Worm (Caenorhabditis elegans) whole organism, L4 larva: ENCODE results near the gene cyp-33C2.

Experiments used
- D1046.2 ChIP-seq: fragments of 200-800 bp; sonication (Bioruptor generic); IDR thresholded peaks from 2 replicates; pipeline ENCODE4 v1.3.6; 2022; ENCODE audit warnings: missing genetic modification characterization, missing compliant biosample characterization
- F10B5.3 ChIP-seq: sonication (generic microtip); optimal IDR thresholded peaks from 2 replicates; lab custom pipeline; 2016; ENCODE audit warnings: mild to moderate bottlenecking, missing genetic modification characterization, missing compliant biosample characterization
- F44E2.7 ChIP-seq: fragments of 200-800 bp; sonication (Bioruptor generic); IDR thresholded peaks from 2 replicates; pipeline ENCODE4 v2.1.2; 2022; ENCODE audit warnings: missing genetic modification characterization, missing compliant biosample characterization
- T20F7.1 ChIP-seq: fragments of 200-800 bp; sonication (Bioruptor generic); optimal IDR thresholded peaks from 2 replicates; lab custom pipeline; 2018; ENCODE audit warnings: mild to moderate bottlenecking, missing genetic modification characterization, missing compliant biosample characterization
- Y48G9A.11 ChIP-seq: fragments of 200-800 bp; sonication (Bioruptor generic); IDR thresholded peaks from 2 replicates; pipeline ENCODE4 v1.3.6; 2022; ENCODE audit warnings: missing genetic modification reagents, missing genetic modification characterization, missing compliant biosample characterization
- aha-1 ChIP-seq: fragments of 150-350 bp; peaks from one replicate; lab custom pipeline; 2014; ENCODE audit warnings: missing biosample characterization, missing genetic modification characterization
- aly-2 ChIP-seq: sonication (generic microtip); optimal IDR thresholded peaks from 2 replicates; lab custom pipeline; 2018; ENCODE audit warnings: missing biosample characterization, missing genetic modification characterization
- ama-1 ChIP-seq: fragments of 150-350 bp; optimal IDR thresholded peaks from 2 replicates; lab custom pipeline; 2014; ENCODE audit warnings: inconsistent platforms, mixed read lengths
- ceh-32 ChIP-seq: sonication (generic microtip); optimal IDR thresholded peaks from 2 replicates; lab custom pipeline; 2016; ENCODE audit warnings: mild to moderate bottlenecking, missing genetic modification characterization, missing compliant biosample characterization; ENCODE audit not compliant: poor library complexity
- daf-16 ChIP-seq, 3 experiments: sonication (generic microtip); optimal IDR thresholded peaks; 2 replicates each; lab custom pipeline; 2016 to 2017; ENCODE audit warnings: missing genetic modification characterization in 3 of 3, missing genetic modification reagents in 3 of 3, mild to moderate bottlenecking in 2 of 3, missing compliant biosample characterization in 2 of 3, missing biosample characterization in 1 of 3, moderate library complexity in 1 of 3
- daf-8 ChIP-seq: fragments of 200-800 bp; sonication (Bioruptor generic); IDR thresholded peaks from 2 replicates; pipeline ENCODE4 v1.3.6; 2022; ENCODE audit warnings: missing genetic modification characterization, missing compliant biosample characterization
- dmd-6 ChIP-seq: fragments of 200-800 bp; sonication (Bioruptor generic); IDR thresholded peaks from 2 replicates; pipeline ENCODE4 v1.3.6; 2022; ENCODE audit warnings: missing genetic modification reagents, missing genetic modification characterization, missing compliant biosample characterization
- dpl-1 ChIP-seq: fragments of 150-350 bp; optimal IDR thresholded peaks from 2 replicates; lab custom pipeline; 2014; ENCODE audit warnings: missing biosample characterization, missing genetic modification reagents, missing genetic modification characterization
- duxl-1 ChIP-seq: sonication (generic microtip); optimal IDR thresholded peaks from 2 replicates; lab custom pipeline; 2016; ENCODE audit warnings: mild to moderate bottlenecking, missing genetic modification characterization, moderate library complexity, missing compliant biosample characterization; ENCODE audit not compliant: poor library complexity
- dve-1 ChIP-seq: sonication (generic microtip); optimal IDR thresholded peaks from 2 replicates; lab custom pipeline; 2017; ENCODE audit warnings: antibody characterized with exemption, mild to moderate bottlenecking, missing genetic modification characterization, missing compliant biosample characterization; ENCODE audit not compliant: insufficient read depth
- egl-43 ChIP-seq: fragments of 200-800 bp; sonication (Bioruptor generic); IDR thresholded peaks from 2 replicates; pipeline ENCODE4 v1.3.6; 2022; ENCODE audit warnings: missing genetic modification reagents, missing genetic modification characterization, missing compliant biosample characterization
- gei-8 ChIP-seq: fragments of 200-800 bp; sonication (Bioruptor generic); optimal IDR thresholded peaks from 2 replicates; lab custom pipeline; 2018; ENCODE audit warnings: mild to moderate bottlenecking, missing genetic modification characterization, missing compliant biosample characterization
- hif-1 ChIP-seq, 2 experiments: sonication (generic microtip); optimal IDR thresholded peaks; 2 replicates each; lab custom pipeline; 2016 to 2017; ENCODE audit warnings: missing compliant biosample characterization in 2 of 2, missing genetic modification characterization in 2 of 2, missing genetic modification reagents in 2 of 2, missing genotype in 2 of 2, mild to moderate bottlenecking in 1 of 2
- hlh-11 ChIP-seq: fragments of 200-800 bp; sonication (Bioruptor generic); optimal IDR thresholded peaks from 2 replicates; lab custom pipeline; 2018; ENCODE audit warnings: mild to moderate bottlenecking, missing genetic modification characterization, missing compliant biosample characterization
- hlh-30 ChIP-seq: sonication (generic microtip); optimal IDR thresholded peaks from 2 replicates; lab custom pipeline; 2017; ENCODE audit warnings: antibody characterized with exemption, mild to moderate bottlenecking, missing genetic modification characterization, missing compliant biosample characterization; ENCODE audit not compliant: insufficient read depth
- hmg-1.1 ChIP-seq: fragments of 200-800 bp; sonication (Bioruptor generic); IDR thresholded peaks from 2 replicates; pipeline ENCODE4 v1.3.6; 2022; ENCODE audit warnings: missing genetic modification reagents, missing genetic modification characterization, missing compliant biosample characterization
- lin-13 ChIP-seq: fragments of 150-350 bp; optimal IDR thresholded peaks from 2 replicates; lab custom pipeline; 2014; ENCODE audit warnings: missing biosample characterization, missing genetic modification reagents, missing genetic modification characterization
- lin-29 ChIP-seq: fragments of 200-800 bp; sonication (Bioruptor generic); IDR thresholded peaks from 2 replicates; pipeline ENCODE4 v1.3.6; 2022; ENCODE audit warnings: missing genetic modification reagents, missing genetic modification characterization, missing compliant biosample characterization
- lin-38 ChIP-seq: fragments of 200-800 bp; sonication (Bioruptor generic); IDR thresholded peaks from 2 replicates; pipeline ENCODE4 v1.3.6; 2022; ENCODE audit warnings: missing genetic modification reagents, missing genetic modification characterization, missing compliant biosample characterization
- lir-3 ChIP-seq: sonication (generic microtip); optimal IDR thresholded peaks from 2 replicates; lab custom pipeline; 2016; ENCODE audit warnings: mild to moderate bottlenecking, missing genetic modification characterization, missing compliant biosample characterization
- mdl-1 ChIP-seq, 2 experiments: fragments of 150-350 bp in 1 of 2; sonication (generic microtip) in 1 of 2; optimal IDR thresholded peaks; 2 replicates each; lab custom pipeline; 2014 to 2017; ENCODE audit warnings: missing biosample characterization in 2 of 2, missing genetic modification characterization in 2 of 2
- mdt-29 ChIP-seq: fragments of 200-800 bp; sonication (Bioruptor generic); IDR thresholded peaks from 2 replicates; pipeline ENCODE4 v1.3.6; 2022; ENCODE audit warnings: missing genetic modification reagents, missing genetic modification characterization, missing compliant biosample characterization
- mep-1 ChIP-seq: fragments of 150-350 bp; sonication (generic microtip); optimal IDR thresholded peaks from 3 replicates; lab custom pipeline; 2014; ENCODE audit warnings: missing biosample characterization, missing genetic modification characterization
- mes-2 ChIP-seq: sonication (generic microtip); optimal IDR thresholded peaks from 2 replicates; lab custom pipeline; 2016; ENCODE audit warnings: missing genotype, mild to moderate bottlenecking, missing genetic modification characterization, missing compliant biosample characterization; ENCODE audit not compliant: poor library complexity, severe bottlenecking
- mxl-3 ChIP-seq: fragments of 200-800 bp; sonication (Bioruptor generic); optimal IDR thresholded peaks from 2 replicates; lab custom pipeline; 2018; ENCODE audit warnings: mild to moderate bottlenecking, missing genetic modification characterization, missing compliant biosample characterization
- nhr-10 ChIP-seq: fragments of 150-350 bp; optimal IDR thresholded peaks from 2 replicates; lab custom pipeline; 2014; ENCODE audit warnings: missing biosample characterization, missing genetic modification characterization
- nhr-11 ChIP-seq: fragments of 150-350 bp; optimal IDR thresholded peaks from 2 replicates; lab custom pipeline; 2014; ENCODE audit warnings: missing biosample characterization, missing genetic modification characterization
- nhr-237 ChIP-seq: sonication (generic microtip); optimal IDR thresholded peaks from 2 replicates; lab custom pipeline; 2017; ENCODE audit warnings: missing biosample characterization, missing genetic modification characterization
- nhr-25 ChIP-seq: sonication (generic microtip); optimal IDR thresholded peaks from 2 replicates; lab custom pipeline; 2017; ENCODE audit warnings: missing genetic modification characterization, mild to moderate bottlenecking, missing compliant biosample characterization, antibody characterized with exemption, moderate library complexity, borderline replicate concordance; ENCODE audit not compliant: insufficient read depth
- nhr-28 ChIP-seq: fragments of 150-350 bp; optimal IDR thresholded peaks from 2 replicates; lab custom pipeline; 2014; ENCODE audit warnings: missing biosample characterization, missing genetic modification characterization
- nhr-42 ChIP-seq: fragments of 200-800 bp; sonication (Bioruptor generic); IDR thresholded peaks from 2 replicates; pipeline ENCODE4 v1.3.6; 2022; ENCODE audit warnings: missing genetic modification characterization, missing compliant biosample characterization
- nhr-48 ChIP-seq: sonication (generic microtip); optimal IDR thresholded peaks from 2 replicates; lab custom pipeline; 2016; ENCODE audit warnings: mild to moderate bottlenecking, missing genetic modification characterization, missing compliant biosample characterization
- pha-4 ChIP-seq, 2 experiments: fragments of 150-350 bp in 1 of 2; fragments of 200-800 bp in 1 of 2; sonication (Bioruptor generic) in 1 of 2; IDR thresholded peaks in 1 of 2; optimal IDR thresholded peaks in 1 of 2; 2 replicates each; pipeline versions ENCODE4 v1.3.6 to Lab custom; 2014 to 2022; ENCODE audit warnings: missing genetic modification characterization in 2 of 2, missing genetic modification reagents in 2 of 2, missing biosample characterization in 1 of 2, missing compliant biosample characterization in 1 of 2
- rbr-2 ChIP-seq: sonication (generic microtip); optimal IDR thresholded peaks from 2 replicates; lab custom pipeline; 2016; ENCODE audit warnings: missing genotype, missing genetic modification characterization, missing compliant biosample characterization
- set-16 ChIP-seq: fragments of 200-800 bp; sonication (Bioruptor generic); IDR thresholded peaks from 2 replicates; pipeline ENCODE4 v1.3.6; 2022; ENCODE audit warnings: missing genetic modification reagents, missing genetic modification characterization, missing compliant biosample characterization
- skn-1 ChIP-seq: fragments of 150-350 bp; optimal IDR thresholded peaks from 2 replicates; lab custom pipeline; 2014; ENCODE audit warnings: missing biosample characterization, missing genetic modification characterization
- snpc-1.2 ChIP-seq: fragments of 200-800 bp; sonication (Bioruptor generic); IDR thresholded peaks from 2 replicates; pipeline ENCODE4 v1.3.6; 2022; ENCODE audit warnings: missing genetic modification reagents, missing genetic modification characterization, missing compliant biosample characterization
- spr-1 ChIP-seq: sonication (generic microtip); optimal IDR thresholded peaks from 2 replicates; lab custom pipeline; 2016; ENCODE audit warnings: mild to moderate bottlenecking, missing genetic modification characterization, missing compliant biosample characterization
- spr-3 ChIP-seq: fragments of 200-800 bp; sonication (Bioruptor generic); optimal IDR thresholded peaks from 2 replicates; lab custom pipeline; 2018; ENCODE audit warnings: mild to moderate bottlenecking, missing genetic modification characterization, missing compliant biosample characterization
- ztf-11 ChIP-seq: fragments of 150-350 bp; optimal IDR thresholded peaks from 2 replicates; lab custom pipeline; 2014; ENCODE audit warnings: missing biosample characterization, missing genetic modification characterization

The cyp-33C2 gene

DNA sequence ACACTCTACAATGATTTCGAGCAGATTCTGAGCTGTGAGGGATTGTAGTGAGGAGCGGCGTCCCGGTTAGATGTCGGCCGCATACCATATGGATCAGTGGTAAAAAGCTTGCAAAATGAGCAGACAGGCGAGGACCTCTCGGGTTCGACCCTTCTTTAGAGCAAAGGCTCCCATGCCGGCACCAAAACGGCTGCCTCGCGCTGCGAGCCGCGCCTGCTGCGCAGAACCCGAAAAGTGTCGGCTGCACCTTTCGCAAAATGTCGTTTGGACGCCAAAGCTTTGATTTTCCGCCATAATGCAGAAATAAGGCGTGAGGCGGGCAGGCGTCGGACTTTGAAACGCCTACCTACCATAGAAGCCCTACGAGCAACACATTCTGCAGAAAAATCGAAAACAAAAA, 7.1 kb downstream of the cyp-33C2 start:
- TF ChIP-seq egl-43 (GFP tag; lab: Robert Waterston, UW) (peak; percentile 70), lin-29 (GFP tag; lab: Robert Waterston, UW) (no peak), nhr-11 (no peak), nhr-48 (tag; lab: Kevin White, UChicago) (no peak), Y48G9A.11 (GFP tag; lab: Robert Waterston, UW) (peak; percentile 71; the same call in 1 of the 2 replicates), ztf-11 (tag; lab: Kevin White, UChicago) (no peak), daf-8 (GFP tag; lab: Robert Waterston, UW) (no peak), mep-1 (tag; lab: Kevin White, UChicago) (no peak), nhr-42 (GFP tag; lab: Robert Waterston, UW) (no peak), set-16 (GFP tag; lab: Robert Waterston, UW) (peak; percentile 91), D1046.2 (GFP tag; lab: Robert Waterston, UW) (0 out of 2 replicates have a peak, but pooled peaks have one; percentile 41)
- TF ChIP-seq, all 104 proteins: peak for 4

DNA sequence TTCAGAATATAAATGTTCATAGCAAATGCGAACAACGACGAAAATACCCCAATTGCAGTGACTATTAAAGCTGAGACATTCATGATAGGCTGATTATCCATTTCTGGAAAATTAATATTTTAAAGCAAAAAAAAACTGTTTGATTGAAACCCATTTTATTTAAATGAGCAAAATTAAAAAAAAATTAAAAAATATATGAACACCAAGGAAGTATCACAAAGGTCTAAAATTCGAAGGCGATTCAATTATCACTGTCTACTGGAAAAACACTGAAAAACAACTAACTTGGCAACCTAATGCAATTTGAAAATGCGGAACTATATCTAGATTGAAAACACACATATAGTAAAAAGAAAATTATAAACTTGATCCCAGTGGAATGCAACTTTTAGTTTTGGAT, 7.8 kb downstream of the cyp-33C2 start, which contains the start of gene srbc-42:
srbc-42 (minus strand) TSS at position 101 of the 400 bp plus-strand sequence.
- no peak for TF ChIP-seq aly-2 (tag; lab: Kevin White, UChicago)
- no peak for TF ChIP-seq dve-1 (tag; lab: Kevin White, UChicago)
- no peak for TF ChIP-seq mxl-3 (GFP tag; lab: Kevin White, UChicago)
- no peak for TF ChIP-seq F44E2.7 (GFP tag; lab: Robert Waterston, UW)
- TF ChIP-seq spr-3 (GFP tag; lab: Kevin White, UChicago) = no peak
- TF ChIP-seq mdt-29 = no peak
- no peak for TF ChIP-seq lir-3
- no peak for TF ChIP-seq skn-1 (tag; lab: Kevin White, UChicago)
- TF ChIP-seq duxl-1 (tag; lab: Kevin White, UChicago) = no peak
- no peak for TF ChIP-seq aha-1
- no peak for TF ChIP-seq hlh-30 (tag; lab: Kevin White, UChicago)
- no peak for TF ChIP-seq hif-1 (tag; optimal IDR thresholded peaks at IDR 0.05; lab: Kevin White, UChicago)
- TF ChIP-seq T20F7.1 = no peak
- TF ChIP-seq ama-1 (lab: Kevin White, UChicago) = no peak
- no peak for TF ChIP-seq pha-4 (GFP tag; IDR thresholded peaks at IDR 0.05; lab: Robert Waterston, UW)
- TF ChIP-seq pha-4 (tag; optimal IDR thresholded peaks at IDR 0.05; lab: Kevin White, UChicago) = no peak
- TF ChIP-seq dpl-1 (GFP tag; lab: Kevin White, UChicago) = no peak
- TF ChIP-seq nhr-10 = no peak

DNA sequence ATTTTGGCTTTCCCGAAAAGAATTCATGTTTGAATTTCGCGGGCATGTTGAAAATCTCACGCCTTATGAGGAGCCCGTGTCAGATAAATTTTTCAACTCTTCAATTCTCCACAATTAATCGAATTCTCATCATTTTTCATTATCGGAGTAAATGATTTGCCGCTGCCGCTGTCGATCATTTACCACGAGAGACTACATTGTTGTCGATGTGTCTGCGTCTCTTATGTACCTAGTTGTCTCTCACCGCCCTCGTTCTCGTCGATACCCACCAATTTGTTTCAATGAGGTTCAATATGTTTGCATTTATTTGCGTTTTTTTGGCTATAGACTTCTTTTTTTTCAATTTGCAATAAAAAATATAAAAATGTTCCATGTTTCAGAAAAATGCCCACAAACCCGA, 8.8 kb downstream of the cyp-33C2 start, which contains the start of gene nhr-13:
nhr-13 (plus strand) TSS at position 369 of the 400 bp plus-strand sequence.
- peak in 1 of 2 experiments; percentile 13 for TF ChIP-seq mdl-1 (tag; optimal IDR thresholded peaks at IDR 0.05; lab: Kevin White, UChicago)
- no peak for TF ChIP-seq snpc-1.2 (GFP tag; lab: Robert Waterston, UW)
- TF ChIP-seq dmd-6 (GFP tag; lab: Robert Waterston, UW) = peak; percentile 61
- TF ChIP-seq nhr-25 (tag; lab: Kevin White, UChicago) = no peak
- no peak for TF ChIP-seq daf-16 (GFP tag; optimal IDR thresholded peaks at IDR 0.05; lab: Kevin White, UChicago)
- peak; percentile 47 for TF ChIP-seq daf-16 (tag; optimal IDR thresholded peaks at IDR 0.05; lab: Kevin White, UChicago)
- TF ChIP-seq skn-1 (tag; lab: Kevin White, UChicago) = no peak
- peak; percentile 53 for TF ChIP-seq nhr-28
- no peak for TF ChIP-seq ceh-32 (tag; lab: Kevin White, UChicago)
- no peak for TF ChIP-seq gei-8 (GFP tag; lab: Kevin White, UChicago)
- TF ChIP-seq duxl-1 (tag; lab: Kevin White, UChicago) = peak; percentile 30
- TF ChIP-seq lin-13 (GFP tag; lab: Kevin White, UChicago) = no peak
- no peak for TF ChIP-seq rbr-2
- peak; percentile 53 for TF ChIP-seq hlh-30 (tag; lab: Kevin White, UChicago)
- no peak for TF ChIP-seq nhr-237 (tag; lab: Kevin White, UChicago)
- TF ChIP-seq mes-2 (tag; lab: Kevin White, UChicago) = peak; percentile 29
- TF ChIP-seq aha-1 = peak; percentile 82
- peak; percentile 11 for TF ChIP-seq dve-1 (tag; lab: Kevin White, UChicago)
- peak; percentile 56; the same call in 1 of the 2 replicates for TF ChIP-seq hmg-1.1 (GFP tag; lab: Robert Waterston, UW)
- no peak for TF ChIP-seq F10B5.3
- TF ChIP-seq hlh-11 (tag; lab: Kevin White, UChicago) = peak; percentile 35
- no peak for TF ChIP-seq spr-1 (tag; lab: Kevin White, UChicago)
- TF ChIP-seq hif-1 (tag; optimal IDR thresholded peaks at IDR 0.05; lab: Kevin White, UChicago) = no peak
- TF ChIP-seq lin-38 (GFP tag; lab: Robert Waterston, UW) = no peak
- TF ChIP-seq, all 104 proteins: peak for 11
